Fruit fly (Drosophila melanogaster): ENCODE results near the gene Oatp30B.

DNA sequence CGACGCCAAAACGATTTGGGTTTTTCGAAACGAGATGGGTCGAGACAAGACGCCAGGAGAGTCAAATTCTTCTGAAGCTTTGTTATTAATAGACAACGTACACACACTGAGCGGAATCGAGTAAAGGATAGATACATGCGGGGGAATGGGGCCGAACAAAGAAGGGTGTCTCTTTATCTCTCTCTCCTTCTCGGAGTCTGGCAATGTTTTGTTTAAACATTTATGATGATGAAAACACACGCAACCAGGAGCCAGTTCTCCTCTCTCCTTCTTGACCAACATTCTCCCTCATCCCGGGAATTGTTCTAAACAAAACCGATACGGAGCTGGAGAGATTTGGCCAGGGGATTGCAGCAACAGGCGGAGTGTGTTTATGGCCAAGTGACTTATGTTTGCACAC is 36.8 kb downstream of the Oatp30B start:
- TF ChIP-seq EcR (GFP tag; optimal IDR thresholded peaks at IDR 0.05) (no peak), psq (optimal IDR thresholded peaks at IDR 0.05) (no peak), CG8478 (optimal IDR thresholded peaks at IDR 0.05) (no peak), usp (GFP tag; optimal IDR thresholded peaks at IDR 0.05) (no peak), Dll (optimal IDR thresholded peaks at IDR 0.05) (no peak)

Measured in whole organism.